Worm (Caenorhabditis elegans) whole organism, L1 larva: ENCODE data around the gene C49F8.14.

Experiments used
- blmp-1 ChIP-seq: fragments of 150-350 bp; optimal IDR thresholded peaks from 2 replicates; lab custom pipeline; 2014; ENCODE audit warnings: missing biosample characterization, missing genetic modification characterization
- elt-3 ChIP-seq, 6 experiments: fragments of 150-350 bp in 1 of 6; sonication (generic microtip); optimal IDR thresholded peaks; 2 replicates each; lab custom pipeline; 2017 to 2018; ENCODE audit warnings: missing biosample characterization in 6 of 6, missing genetic modification characterization in 6 of 6, inconsistent platforms in 1 of 6
- fkh-10 ChIP-seq: sonication (generic microtip); optimal IDR thresholded peaks from 2 replicates; lab custom pipeline; 2017; ENCODE audit warnings: missing biosample characterization, missing genetic modification reagents, missing genetic modification characterization
- lsy-2 ChIP-seq, 2 experiments: fragments of 150-350 bp; optimal IDR thresholded peaks; 2 replicates each; lab custom pipeline; 2014; ENCODE audit warnings: missing biosample characterization in 2 of 2, missing genetic modification characterization in 2 of 2
- nhr-19 ChIP-seq: fragments of 200-800 bp; sonication (Bioruptor generic); conservative IDR thresholded peaks from 2 replicates; pipeline ENCODE4 v1.3.6; 2022; ENCODE audit warnings: missing genetic modification characterization, missing compliant biosample characterization
- unc-130 ChIP-seq: fragments of 150-350 bp; optimal IDR thresholded peaks from 2 replicates; lab custom pipeline; 2017; ENCODE audit warnings: missing biosample characterization, missing genetic modification characterization, inconsistent platforms

DNA sequence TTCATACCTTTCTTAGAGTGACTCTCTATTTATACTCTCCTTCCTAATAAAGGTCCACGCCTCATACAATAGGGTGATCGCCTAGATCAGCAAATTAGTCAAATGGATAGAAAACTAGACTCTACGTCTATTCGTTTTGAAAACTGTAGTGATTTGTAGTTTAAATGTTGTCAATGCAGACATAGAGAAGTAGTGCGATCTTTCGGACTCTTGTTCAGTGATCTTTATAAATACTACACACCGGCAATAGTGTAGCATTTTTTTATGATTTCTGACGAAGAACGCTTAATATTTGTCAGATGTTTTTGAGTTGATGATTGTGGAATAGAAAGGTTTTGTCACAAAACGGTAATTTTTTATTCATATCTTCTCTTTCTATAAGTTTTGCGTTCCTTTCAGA, 34.6 kb upstream of the C49F8.14 start:
- TF ChIP-seq fkh-10 (GFP tag; lab: Kevin White, UChicago): no peak
- no peak for TF ChIP-seq elt-3 (tag; optimal IDR thresholded peaks at IDR 0.05; lab: Kevin White, UChicago)
- no peak for TF ChIP-seq lsy-2 (tag; optimal IDR thresholded peaks at IDR 0.05; lab: Kevin White, UChicago)
- no peak for TF ChIP-seq unc-130 (tag; lab: Kevin White, UChicago)
- TF ChIP-seq blmp-1 (tag; lab: Kevin White, UChicago): no peak
- no peak for TF ChIP-seq nhr-19 (GFP tag; lab: Robert Waterston, UW)
